Fruit fly (Drosophila melanogaster) whole organism, wandering third instar larva: ENCODE measurements around the gene 14-3-3epsilon.

Source experiments
- Abd-B ChIP-seq: fragments of >200 bp; optimal IDR thresholded peaks from 2 replicates; lab custom pipeline; 2017; ENCODE audit warnings: missing biosample characterization, missing genetic modification characterization
- CG32264 ChIP-seq: fragments of 200-800 bp; sonication (Bioruptor generic); optimal IDR thresholded peaks from 2 replicates; lab custom pipeline; 2016; ENCODE audit warnings: missing biosample characterization, missing genetic modification characterization
- CG9705 ChIP-seq: fragments of 200-800 bp; sonication (Bioruptor generic); optimal IDR thresholded peaks from 2 replicates; lab custom pipeline; 2018; ENCODE audit warnings: missing biosample characterization, mild to moderate bottlenecking, missing genetic modification characterization
- CrebA ChIP-seq: fragments of 200-800 bp; sonication (Bioruptor generic); optimal IDR thresholded peaks from 2 replicates; lab custom pipeline; 2016; ENCODE audit warnings: missing biosample characterization, mild to moderate bottlenecking, missing genetic modification characterization, borderline replicate concordance
- Dfd ChIP-seq: fragments of >200 bp; optimal IDR thresholded peaks from 2 replicates; lab custom pipeline; 2017; ENCODE audit warnings: missing biosample characterization, missing genetic modification characterization
- Dif ChIP-seq: fragments of 200-275, 200-300 bp; sonication (Bioruptor generic); optimal IDR thresholded peaks from 2 replicates; lab custom pipeline; 2018; ENCODE audit warnings: missing biosample characterization, missing genetic modification characterization; ENCODE audit not compliant: partially characterized antibody
- GATAd ChIP-seq: sonication (Bioruptor generic); optimal IDR thresholded peaks from 2 replicates; lab custom pipeline; 2016; ENCODE audit warnings: missing biosample characterization, missing genetic modification characterization
- HLH106 ChIP-seq: fragments of 200-800 bp; optimal IDR thresholded peaks from 3 replicates; lab custom pipeline; 2019; ENCODE audit warnings: missing biosample characterization, mild to moderate bottlenecking, missing genetic modification characterization, moderate library complexity
- Hnf4 ChIP-seq: fragments of 200-800 bp; sonication (Bioruptor generic); optimal IDR thresholded peaks from 2 replicates; lab custom pipeline; 2016; ENCODE audit warnings: missing biosample characterization, mild to moderate bottlenecking, missing genetic modification characterization
- Hr78 ChIP-seq: fragments of >200 bp; optimal IDR thresholded peaks from 2 replicates; lab custom pipeline; 2017; ENCODE audit warnings: missing biosample characterization, missing genetic modification characterization
- Hr83 ChIP-seq: fragments of 200-300 bp; sonication (Bioruptor generic); optimal IDR thresholded peaks from 2 replicates; lab custom pipeline; 2016; ENCODE audit warnings: missing biosample characterization, mild to moderate bottlenecking, missing genetic modification characterization, moderate library complexity; ENCODE audit not compliant: poor library complexity, severe bottlenecking
- Jra ChIP-seq: sonication (Bioruptor generic); optimal IDR thresholded peaks from 2 replicates; lab custom pipeline; 2016; ENCODE audit warnings: missing biosample characterization, missing genetic modification characterization
- Myc ChIP-seq: fragments of >200 bp; optimal IDR thresholded peaks from 2 replicates; lab custom pipeline; 2017
- N ChIP-seq: fragments of >200 bp; optimal IDR thresholded peaks from 2 replicates; lab custom pipeline; 2018; ENCODE audit warnings: missing biosample characterization, missing external identifiers, missing genetic modification characterization
- OdsH ChIP-seq: fragments of 200-800 bp; sonication (Bioruptor generic); optimal IDR thresholded peaks from 2 replicates; lab custom pipeline; 2016; ENCODE audit warnings: missing biosample characterization, mild to moderate bottlenecking, missing genetic modification characterization
- Rel ChIP-seq, 2 experiments: fragments of 200-800 bp; sonication (Bioruptor generic) in 1 of 2; optimal IDR thresholded peaks; 2 replicates in 1 of 2; 3 replicates in 1 of 2; lab custom pipeline; 2016 to 2019; ENCODE audit warnings: mild to moderate bottlenecking in 2 of 2, missing biosample characterization in 2 of 2, missing genetic modification characterization in 2 of 2, moderate library complexity in 1 of 2
- Sp1 ChIP-seq: fragments of 200-800 bp; sonication (Bioruptor generic); optimal IDR thresholded peaks from 3 replicates; lab custom pipeline; 2019; ENCODE audit warnings: missing biosample characterization, mild to moderate bottlenecking, missing genetic modification characterization, moderate library complexity
- Vsx2 ChIP-seq: fragments of 200-300, 225-300 bp; sonication (Bioruptor generic); optimal IDR thresholded peaks from 2 replicates; lab custom pipeline; 2018; ENCODE audit warnings: missing biosample characterization, missing genetic modification characterization; ENCODE audit not compliant: partially characterized antibody
- br ChIP-seq: fragments of 200-800 bp; sonication (Bioruptor generic); optimal IDR thresholded peaks from 2 replicates; lab custom pipeline; 2016; ENCODE audit warnings: missing biosample characterization, missing genetic modification characterization
- brk ChIP-seq: fragments of 200-800 bp; sonication (Bioruptor generic); optimal IDR thresholded peaks from 2 replicates; lab custom pipeline; 2016; ENCODE audit warnings: missing biosample characterization, mild to moderate bottlenecking, missing genetic modification characterization
- dl ChIP-seq, 2 experiments: fragments of 175-275, 200-275 bp in 1 of 2; fragments of 200-275 bp in 1 of 2; sonication (Bioruptor generic); optimal IDR thresholded peaks; lab custom pipeline; 2018; ENCODE audit warnings: mild to moderate bottlenecking in 2 of 2, missing biosample characterization in 2 of 2, missing genetic modification characterization in 2 of 2, moderate library complexity in 2 of 2; ENCODE audit not compliant: partially characterized antibody in 2 of 2, insufficient read depth in 1 of 2
- dmrt93B ChIP-seq: fragments of 200-800 bp; sonication (Bioruptor generic); optimal IDR thresholded peaks from 2 replicates; lab custom pipeline; 2018; ENCODE audit warnings: missing biosample characterization, mild to moderate bottlenecking, missing genetic modification characterization
- dsf ChIP-seq: sonication (Bioruptor generic); optimal IDR thresholded peaks from 2 replicates; lab custom pipeline; 2016; ENCODE audit warnings: missing biosample characterization, missing genetic modification characterization, borderline replicate concordance
- ey ChIP-seq: fragments of 200-800 bp; sonication (Bioruptor generic); optimal IDR thresholded peaks from 2 replicates; lab custom pipeline; 2016; ENCODE audit warnings: missing biosample characterization, missing genetic modification characterization
- foxo ChIP-seq, 2 experiments: fragments of 200-800 bp; sonication (Bioruptor generic); optimal IDR thresholded peaks; 2 replicates in 1 of 2; 3 replicates in 1 of 2; lab custom pipeline; 2016 to 2017; ENCODE audit warnings: missing biosample characterization in 2 of 2, missing genetic modification characterization in 2 of 2
- fru ChIP-seq: fragments of 200-800 bp; sonication (Bioruptor generic); optimal IDR thresholded peaks from 3 replicates; lab custom pipeline; 2016; ENCODE audit warnings: missing biosample characterization, mild to moderate bottlenecking, missing genetic modification characterization
- jim ChIP-seq: fragments of 175-275, 200-325 bp; sonication (Bioruptor generic); optimal IDR thresholded peaks from 2 replicates; lab custom pipeline; 2016; ENCODE audit warnings: missing biosample characterization, mild to moderate bottlenecking, missing genetic modification characterization
- lola ChIP-seq: fragments of >200 bp; optimal IDR thresholded peaks from 2 replicates; lab custom pipeline; 2017; ENCODE audit warnings: missing biosample characterization, missing genetic modification characterization
- pan ChIP-seq: fragments of >200 bp; optimal IDR thresholded peaks from 2 replicates; lab custom pipeline; 2017
- psq ChIP-seq: fragments of 200-800 bp; sonication (Bioruptor generic); optimal IDR thresholded peaks from 3 replicates; lab custom pipeline; 2017; ENCODE audit warnings: missing biosample characterization, mild to moderate bottlenecking, missing genetic modification characterization, moderate library complexity
- rgr ChIP-seq: fragments of 200-800 bp; sonication (Bioruptor generic); optimal IDR thresholded peaks from 3 replicates; lab custom pipeline; 2016; ENCODE audit warnings: missing biosample characterization, mild to moderate bottlenecking, missing genetic modification characterization
- sage ChIP-seq: fragments of 200-800 bp; sonication (Bioruptor generic); optimal IDR thresholded peaks from 2 replicates; lab custom pipeline; 2016; ENCODE audit warnings: missing biosample characterization, mild to moderate bottlenecking, missing genetic modification characterization
- sv ChIP-seq: fragments of 200-800 bp; sonication (Bioruptor generic); optimal IDR thresholded peaks from 3 replicates; lab custom pipeline; 2016; ENCODE audit warnings: missing biosample characterization, missing genetic modification characterization
- tai ChIP-seq: sonication (Bioruptor generic); optimal IDR thresholded peaks from 2 replicates; lab custom pipeline; 2016; ENCODE audit warnings: missing biosample characterization, missing genetic modification characterization
- usp ChIP-seq: fragments of >200 bp; optimal IDR thresholded peaks from 2 replicates; lab custom pipeline; 2017; ENCODE audit warnings: missing biosample characterization, missing genetic modification characterization
- woc ChIP-seq: sonication (Bioruptor generic); optimal IDR thresholded peaks from 2 replicates; lab custom pipeline; 2016; ENCODE audit warnings: missing biosample characterization, mild to moderate bottlenecking, missing genetic modification characterization

Gene 14-3-3epsilon

dm6 chr3R:18246041-18246440 lies 3.7 kb downstream of the 14-3-3epsilon start:
- no peak for TF ChIP-seq Rel (GFP tag; optimal IDR thresholded peaks at IDR 0.05; lab: Kevin White, UChicago)
- peak; percentile 14 for TF ChIP-seq Rel (tag; optimal IDR thresholded peaks at IDR 0.05; lab: Kevin White, UChicago)
- no peak for TF ChIP-seq Dif (GFP tag; lab: Kevin White, UChicago)

dm6 chr3R:18249268-18249667 lies 6.9 kb downstream of the 14-3-3epsilon start:
- peak; percentile 69 for TF ChIP-seq N (GFP tag; lab: Kevin White, UChicago)
- no peak for TF ChIP-seq brk (GFP tag; lab: Kevin White, UChicago)
- no peak for TF ChIP-seq Myc
- TF ChIP-seq lola (GFP tag; lab: Kevin White, UChicago) = no peak
- TF ChIP-seq Hr83 = peak; percentile 16
- no peak for TF ChIP-seq Vsx2
- no peak for TF ChIP-seq br (GFP tag; lab: Kevin White, UChicago)
- peak in 1 of 2 experiments; percentile 41 for TF ChIP-seq dl (GFP tag; optimal IDR thresholded peaks at IDR 0.05; lab: Kevin White, UChicago; ENCODE audit: insufficient read depth in 1 of 2, partially characterized antibody in 2 of 2)
- no peak for TF ChIP-seq Jra (GFP tag; lab: Kevin White, UChicago)
- TF ChIP-seq CrebA = no peak
- peak; percentile 22 for TF ChIP-seq psq
- TF ChIP-seq rgr (GFP tag; lab: Kevin White, UChicago) = no peak
- TF ChIP-seq Abd-B = no peak
- no peak for TF ChIP-seq GATAd (GFP tag; lab: Kevin White, UChicago)
- TF ChIP-seq Dif (GFP tag; lab: Kevin White, UChicago) = peak; percentile 69
- no peak for TF ChIP-seq Hr78 (GFP tag; lab: Kevin White, UChicago)
- no peak for TF ChIP-seq sv (GFP tag; lab: Kevin White, UChicago)
- TF ChIP-seq usp (GFP tag; lab: Kevin White, UChicago) = no peak
- TF ChIP-seq fru = no peak
- TF ChIP-seq sage = no peak
- TF ChIP-seq woc (GFP tag; lab: Kevin White, UChicago) = no peak
- TF ChIP-seq Rel (GFP tag; optimal IDR thresholded peaks at IDR 0.05; lab: Kevin White, UChicago) = no peak
- TF ChIP-seq Rel (tag; optimal IDR thresholded peaks at IDR 0.05; lab: Kevin White, UChicago) = peak; percentile 10
- no peak for TF ChIP-seq foxo (GFP tag; optimal IDR thresholded peaks at IDR 0.05; lab: Kevin White, UChicago)
- no peak for TF ChIP-seq jim (GFP tag; lab: Kevin White, UChicago)
- no peak for TF ChIP-seq dsf
- no peak for TF ChIP-seq HLH106 (tag; lab: Kevin White, UChicago)
- TF ChIP-seq Sp1 = no peak

- TF ChIP-seq dl (GFP tag; optimal IDR thresholded peaks at IDR 0.05; lab: Kevin White, UChicago; ENCODE audit: insufficient read depth in 1 of 2, partially characterized antibody in 2 of 2) = no peak
- TF ChIP-seq HLH106 (tag; lab: Kevin White, UChicago) = no peak
- no peak for TF ChIP-seq woc (GFP tag; lab: Kevin White, UChicago)
- no peak for TF ChIP-seq sv (GFP tag; lab: Kevin White, UChicago)
- TF ChIP-seq Hr78 (GFP tag; lab: Kevin White, UChicago) = no peak
- no peak for TF ChIP-seq Jra (GFP tag; lab: Kevin White, UChicago)
- TF ChIP-seq ey (GFP tag; lab: Kevin White, UChicago) = no peak
- TF ChIP-seq Dfd (GFP tag; lab: Kevin White, UChicago) = no peak
- TF ChIP-seq rgr (GFP tag; lab: Kevin White, UChicago) = no peak
- no peak for TF ChIP-seq Vsx2
- no peak for TF ChIP-seq CG32264 (GFP tag; lab: Kevin White, UChicago)
- no peak for TF ChIP-seq Hr83
- no peak for TF ChIP-seq N (GFP tag; lab: Kevin White, UChicago)
Observed at dm6 chr3R:18250815-18251214, 8.5 kb downstream of the 14-3-3epsilon start, which contains the start of gene CG18598. Gene CG18598, plus strand, starts transcription at chr3R:18251115.

dm6 chr3R:18251876-18252275 lies 9.5 kb downstream of the 14-3-3epsilon start:
- no peak for TF ChIP-seq OdsH (GFP tag; lab: Kevin White, UChicago)
- no peak for TF ChIP-seq tai
- TF ChIP-seq ey (GFP tag; lab: Kevin White, UChicago) = no peak
- TF ChIP-seq dsf = no peak
- TF ChIP-seq Myc = no peak
- no peak for TF ChIP-seq sage
- TF ChIP-seq dmrt93B (GFP tag; lab: Kevin White, UChicago) = no peak
- no peak for TF ChIP-seq CG9705
- no peak for TF ChIP-seq Jra (GFP tag; lab: Kevin White, UChicago)
- no peak for TF ChIP-seq pan
- TF ChIP-seq brk (GFP tag; lab: Kevin White, UChicago) = no peak
- no peak for TF ChIP-seq N (GFP tag; lab: Kevin White, UChicago)
- TF ChIP-seq lola (GFP tag; lab: Kevin White, UChicago) = no peak
- TF ChIP-seq usp (GFP tag; lab: Kevin White, UChicago) = no peak
- no peak for TF ChIP-seq Hnf4
- no peak for TF ChIP-seq foxo (GFP tag; optimal IDR thresholded peaks at IDR 0.05; lab: Kevin White, UChicago)
- TF ChIP-seq CrebA = no peak
- TF ChIP-seq rgr (GFP tag; lab: Kevin White, UChicago) = no peak
